Fruit fly (Drosophila melanogaster): ENCODE data around the gene heca.

DNA sequence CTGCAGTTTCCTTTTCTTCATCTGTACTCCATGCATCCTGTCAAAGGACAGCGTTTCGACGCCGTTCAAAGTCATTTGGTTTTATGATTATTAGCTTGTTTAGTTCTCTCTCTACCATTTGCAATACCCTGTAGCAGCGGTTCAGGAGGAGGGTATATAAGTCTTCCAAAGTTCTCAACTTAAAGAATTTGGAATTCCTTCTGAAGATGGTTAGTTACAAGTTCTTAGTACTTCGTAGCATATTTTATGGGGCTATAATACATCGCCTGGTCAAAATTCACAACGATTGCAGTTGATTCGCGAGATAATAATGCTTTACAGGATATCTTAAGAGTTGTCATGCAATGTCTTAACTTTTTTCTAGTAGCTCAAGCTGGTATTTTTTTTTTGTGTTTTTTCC, 8.6 kb downstream of the heca start:
- no peak for TF ChIP-seq nau (GFP tag; optimal IDR thresholded peaks at IDR 0.05)
- no peak for TF ChIP-seq CG7357 (GFP tag; IDR thresholded peaks at IDR 0.05)
- no peak for TF ChIP-seq chn (GFP tag; optimal IDR thresholded peaks at IDR 0.05)
- no peak for TF ChIP-seq CG12942 (GFP tag; optimal IDR thresholded peaks at IDR 0.05)
- TF ChIP-seq gsb (GFP tag; IDR thresholded peaks at IDR 0.05) = no peak
